Fruit fly (Drosophila melanogaster): ENCODE measurements around the gene eEF1gamma.

The eEF1gamma gene

DNA sequence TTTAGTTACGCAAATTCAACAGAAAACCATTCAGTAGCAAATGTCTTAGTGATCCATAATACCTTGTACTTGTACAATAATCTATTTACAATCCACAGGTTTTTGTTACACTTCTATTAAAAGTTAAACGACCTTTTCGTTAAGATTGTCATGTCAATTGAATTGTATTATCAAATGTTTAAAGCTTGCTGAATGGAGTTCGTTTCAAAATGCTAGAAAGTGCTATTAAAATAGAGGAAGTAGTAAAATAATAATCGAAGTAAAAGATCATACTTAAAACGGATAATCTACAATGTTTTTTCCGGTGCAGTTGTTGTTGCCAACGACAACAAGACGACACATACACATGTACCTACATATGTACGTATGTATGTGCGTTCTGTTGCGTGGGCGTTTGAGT, 2.0 kb upstream of the eEF1gamma start (continued):
- TF ChIP-seq grau (tag; optimal IDR thresholded peaks at IDR 0.05) (peak; percentile 7), CG11504 (tag; optimal IDR thresholded peaks at IDR 0.05) (peak; percentile 16), Ravus (GFP tag; IDR thresholded peaks at IDR 0.05) (no peak), CG17829 (tag; optimal IDR thresholded peaks at IDR 0.05) (peak; percentile 3), cg (GFP tag; optimal IDR thresholded peaks at IDR 0.05) (peak; percentile 42), CG2712 (tag; optimal IDR thresholded peaks at IDR 0.05) (peak; percentile 46), CG2678 (tag; optimal IDR thresholded peaks at IDR 0.05) (peak; percentile 19), CG17359 (tag; optimal IDR thresholded peaks at IDR 0.05) (peak; percentile 12), CG7839 (tag; optimal IDR thresholded peaks at IDR 0.05) (peak; percentile 22)

DNA sequence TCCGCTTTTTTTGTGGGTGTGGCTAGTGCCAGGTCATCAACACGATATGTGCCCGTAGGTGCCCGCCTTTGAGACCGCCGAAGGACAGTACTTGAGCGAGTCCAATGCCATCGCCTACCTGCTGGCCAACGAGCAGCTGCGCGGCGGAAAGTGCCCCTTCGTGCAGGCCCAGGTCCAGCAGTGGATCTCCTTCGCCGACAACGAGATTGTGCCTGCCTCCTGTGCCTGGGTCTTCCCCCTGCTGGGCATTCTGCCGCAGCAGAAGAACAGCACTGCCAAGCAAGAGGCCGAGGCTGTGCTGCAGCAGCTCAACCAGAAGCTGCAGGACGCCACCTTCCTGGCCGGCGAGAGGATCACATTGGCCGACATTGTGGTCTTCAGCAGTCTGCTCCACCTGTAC, 613 bp downstream of the eEF1gamma start:
- TF ChIP-seq Dfd (GFP tag; optimal IDR thresholded peaks at IDR 0.05) (no peak), Ets65A (GFP tag) (peak; percentile 91), chm (GFP tag; IDR thresholded peaks at IDR 0.05) (peak; percentile 40; the same call in 1 of the 2 replicates), Med (GFP tag) (peak; percentile 71)

- TF ChIP-seq knrl (GFP tag; IDR thresholded peaks at IDR 0.05; ENCODE audit: partially characterized antibody) (0 out of 3 replicates have a peak, but pooled peaks have one; percentile 4), CG7357 (GFP tag; IDR thresholded peaks at IDR 0.05) (no peak), CG16813 (GFP tag; IDR thresholded peaks at IDR 0.05; ENCODE audit: partially characterized antibody) (0 out of 3 replicates have a peak, but pooled peaks have one; percentile 37)
Observed at dm6 chr3R:29221168-29221567, 1.2 kb downstream of the eEF1gamma start.

dm6 chr3R:29222891-29223842, 3.2 kb downstream of the eEF1gamma start, which contains the start of the genes Cisd2 and Brd8:
Cisd2 (minus strand) TSS chr3R:29223428.
Brd8 (plus strand) TSS chr3R:29223485.
- no peak for TF ChIP-seq Dek (tag; optimal IDR thresholded peaks at IDR 0.05)
- TF ChIP-seq row (GFP tag; IDR thresholded peaks at IDR 0.05), result peak; percentile 31; the same call in 1 of the 3 replicates
- peak; percentile 97 for TF ChIP-seq chinmo (GFP tag; IDR thresholded peaks at IDR 0.05; ENCODE audit: partially characterized antibody)
- TF ChIP-seq mirr (GFP tag; optimal IDR thresholded peaks at IDR 0.05), result peak; percentile 12
- peak; percentile 54 for TF ChIP-seq Dp (GFP tag; optimal IDR thresholded peaks at IDR 0.05)
- peak; percentile 46 for TF ChIP-seq CG17829 (tag; optimal IDR thresholded peaks at IDR 0.05)
- no peak for TF ChIP-seq CG17568 (GFP tag; optimal IDR thresholded peaks at IDR 0.05)
- TF ChIP-seq hb (GFP tag; IDR thresholded peaks at IDR 0.05; ENCODE audit: partially characterized antibody), result peak; percentile 96
- no peak for TF ChIP-seq CG31388 (GFP tag; optimal IDR thresholded peaks at IDR 0.05)
- peak; percentile 29 for TF ChIP-seq grn (GFP tag; optimal IDR thresholded peaks at IDR 0.05)
- peak; percentile 96 for TF ChIP-seq amos (GFP tag; IDR thresholded peaks at IDR 0.05; ENCODE audit: partially characterized antibody)
- peak; percentile 92 for TF ChIP-seq CG16813 (GFP tag; IDR thresholded peaks at IDR 0.05; ENCODE audit: partially characterized antibody)
- peak; percentile 31 for TF ChIP-seq CG13624 (GFP tag; optimal IDR thresholded peaks at IDR 0.05)
- peak; percentile 25 for TF ChIP-seq CG7928 (GFP tag; optimal IDR thresholded peaks at IDR 0.05)
- peak; percentile 86 for TF ChIP-seq CG9797 (GFP tag; optimal IDR thresholded peaks at IDR 0.05)
- TF ChIP-seq CG12659 (GFP tag; optimal IDR thresholded peaks at IDR 0.05), result peak; percentile 69
- TF ChIP-seq tna (GFP tag; IDR thresholded peaks at IDR 0.05; ENCODE audit: partially characterized antibody), result peak; percentile 97
- TF ChIP-seq Fer3 (tag; optimal IDR thresholded peaks at IDR 0.05), result no peak
- no peak for TF ChIP-seq fd64A (GFP tag; optimal IDR thresholded peaks at IDR 0.05)
- peak; percentile 47; the same call in 1 of the 3 replicates for TF ChIP-seq CG34422 (GFP tag; IDR thresholded peaks at IDR 0.05)
- peak; percentile 28 for TF ChIP-seq phol (tag; optimal IDR thresholded peaks at IDR 0.05)
- TF ChIP-seq Med (GFP tag), result peak; percentile 81
- no peak for TF ChIP-seq CG17912 (GFP tag; optimal IDR thresholded peaks at IDR 0.05)
- TF ChIP-seq zen2 (GFP tag; IDR thresholded peaks at IDR 0.05; ENCODE audit: partially characterized antibody), result peak; percentile 96
- TF ChIP-seq HmgZ (tag; optimal IDR thresholded peaks at IDR 0.05), result peak; percentile 31
- TF ChIP-seq inv (GFP tag; IDR thresholded peaks at IDR 0.05; ENCODE audit: partially characterized antibody), result peak; percentile 90
- TF ChIP-seq CG17186 (GFP tag; optimal IDR thresholded peaks at IDR 0.05), result peak; percentile 89
- TF ChIP-seq E2f2 (GFP tag; IDR thresholded peaks at IDR 0.05), result peak; percentile 62
- peak; percentile 30 for TF ChIP-seq CG3995 (GFP tag; optimal IDR thresholded peaks at IDR 0.05)

All from whole organism, embryonic.